Worm (Caenorhabditis elegans): ENCODE data around the gene B0457.4.

B0457.4 gene

DNA sequence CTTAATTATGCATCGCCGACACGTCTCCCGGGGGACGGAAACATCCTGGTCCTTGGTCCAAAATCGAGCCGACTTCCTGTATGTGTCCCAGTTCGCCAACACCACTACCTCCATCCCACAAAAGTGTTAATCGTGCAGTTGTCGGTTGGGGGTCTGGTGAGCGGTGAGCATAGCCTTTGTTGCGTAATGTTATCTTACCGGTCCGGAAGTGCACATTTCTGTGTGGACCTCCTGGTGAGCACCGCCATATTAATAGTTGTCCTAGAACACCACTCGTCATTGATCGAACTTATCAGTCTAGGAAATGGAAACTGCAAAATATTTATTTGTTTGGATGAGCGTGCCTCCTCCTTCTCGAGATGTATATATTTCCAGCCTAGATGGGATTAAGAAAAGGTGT lies 14.6 kb downstream of the B0457.4 start:
- TF ChIP-seq nhr-76 (tag; optimal IDR thresholded peaks at IDR 0.05) = no peak
- TF ChIP-seq efl-1 (optimal IDR thresholded peaks at IDR 0.05) = no peak
- TF ChIP-seq efl-1 (GFP tag; optimal IDR thresholded peaks at IDR 0.05 in 1 of 2) = peak in 1 of 2 experiments; percentile 88

DNA sequence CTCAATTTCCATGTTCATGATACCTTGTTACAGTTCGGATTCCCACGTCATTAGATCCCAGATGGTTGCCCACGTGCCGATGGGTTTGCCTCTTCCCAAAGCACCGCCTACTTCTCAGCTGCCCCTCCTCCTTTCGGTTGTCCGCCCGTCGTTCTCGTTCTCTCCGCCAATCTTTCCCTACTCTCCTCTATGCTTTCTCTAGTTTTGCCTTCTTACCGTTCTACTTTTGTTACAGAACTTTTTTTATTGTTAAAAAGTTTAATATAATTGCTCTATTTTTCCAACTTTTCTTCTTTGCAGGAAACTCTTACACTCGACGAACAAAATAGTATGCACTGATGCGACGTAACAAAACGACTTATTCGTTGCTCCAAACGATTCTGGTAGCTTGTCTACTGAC lies 15.3 kb downstream of the B0457.4 start, which contains the start of gene lat-1:
lat-1 (plus strand) TSS at position 301 of the 400 bp plus-strand sequence.
- no peak for TF ChIP-seq ztf-11 (tag; optimal IDR thresholded peaks at IDR 0.05)
- TF ChIP-seq fos-1 (tag; optimal IDR thresholded peaks at IDR 0.05) = no peak

DNA sequence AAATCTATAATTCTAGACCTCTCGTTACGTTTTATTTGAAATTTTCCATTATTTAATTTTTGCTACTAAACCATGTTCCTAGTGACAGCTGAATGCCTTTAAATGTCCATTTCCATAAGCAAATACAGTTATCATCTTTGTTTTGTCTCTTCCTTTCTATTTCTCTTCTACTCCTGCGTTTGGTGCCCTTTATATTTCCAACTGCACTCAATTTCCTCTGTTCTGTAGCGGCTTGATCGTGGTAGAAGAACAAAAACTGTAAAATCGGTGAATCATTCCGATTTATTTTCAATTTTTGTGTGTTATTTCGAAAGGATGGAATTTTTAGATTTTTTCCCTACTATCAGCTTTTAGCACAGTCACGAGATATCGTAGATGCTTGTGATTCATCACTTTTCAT lies 15.9 kb downstream of the B0457.4 start:
- TF ChIP-seq egl-13 (tag; optimal IDR thresholded peaks at IDR 0.05) = no peak
- TF ChIP-seq sup-37 (GFP tag; optimal IDR thresholded peaks at IDR 0.05) = no peak
- no peak for TF ChIP-seq sptf-1 (tag; optimal IDR thresholded peaks at IDR 0.05)
- no peak for TF ChIP-seq jun-1 (tag; optimal IDR thresholded peaks at IDR 0.05)
- no peak for TF ChIP-seq ceh-82 (tag; optimal IDR thresholded peaks at IDR 0.05)
- no peak for TF ChIP-seq ceh-8 (GFP tag; optimal IDR thresholded peaks at IDR 0.05)
- no peak for TF ChIP-seq pqm-1 (tag; optimal IDR thresholded peaks at IDR 0.05)
- TF ChIP-seq mef-2 (tag; optimal IDR thresholded peaks at IDR 0.05) = no peak
- TF ChIP-seq zag-1 (tag; optimal IDR thresholded peaks at IDR 0.05) = no peak
- no peak for TF ChIP-seq elt-2 (tag; optimal IDR thresholded peaks at IDR 0.05)
- no peak for TF ChIP-seq skn-1 (tag; optimal IDR thresholded peaks at IDR 0.05)
- TF ChIP-seq xbp-1 (tag; optimal IDR thresholded peaks at IDR 0.05) = no peak
- no peak for TF ChIP-seq nhr-90 (tag; optimal IDR thresholded peaks at IDR 0.05; ENCODE audit: poor library complexity)
- no peak for TF ChIP-seq alr-1 (tag; optimal IDR thresholded peaks at IDR 0.05; ENCODE audit: borderline replicate concordance)

- no peak for TF ChIP-seq C16A3.4 (tag; optimal IDR thresholded peaks at IDR 0.05)
- TF ChIP-seq dsc-1 (tag; optimal IDR thresholded peaks at IDR 0.05) = no peak
- no peak for TF ChIP-seq nhr-76 (tag; optimal IDR thresholded peaks at IDR 0.05)
- no peak for TF ChIP-seq nhr-84 (tag; optimal IDR thresholded peaks at IDR 0.05)
- no peak for TF ChIP-seq ceh-90 (tag; optimal IDR thresholded peaks at IDR 0.05)
- no peak for TF ChIP-seq egl-13 (tag; optimal IDR thresholded peaks at IDR 0.05)
- no peak for TF ChIP-seq sox-4 (tag; optimal IDR thresholded peaks at IDR 0.05)
- TF ChIP-seq nhr-47 (tag; optimal IDR thresholded peaks at IDR 0.05) = no peak
- no peak for TF ChIP-seq zag-1 (tag; optimal IDR thresholded peaks at IDR 0.05)
- no peak for TF ChIP-seq unc-130 (tag; optimal IDR thresholded peaks at IDR 0.05)
- no peak for TF ChIP-seq C34B4.2 (tag; optimal IDR thresholded peaks at IDR 0.05)
- TF ChIP-seq xbp-1 (tag; optimal IDR thresholded peaks at IDR 0.05) = no peak
These were observed 16.4 kb downstream of the B0457.4 start for ce11 chrII:8895398-8895797.

DNA sequence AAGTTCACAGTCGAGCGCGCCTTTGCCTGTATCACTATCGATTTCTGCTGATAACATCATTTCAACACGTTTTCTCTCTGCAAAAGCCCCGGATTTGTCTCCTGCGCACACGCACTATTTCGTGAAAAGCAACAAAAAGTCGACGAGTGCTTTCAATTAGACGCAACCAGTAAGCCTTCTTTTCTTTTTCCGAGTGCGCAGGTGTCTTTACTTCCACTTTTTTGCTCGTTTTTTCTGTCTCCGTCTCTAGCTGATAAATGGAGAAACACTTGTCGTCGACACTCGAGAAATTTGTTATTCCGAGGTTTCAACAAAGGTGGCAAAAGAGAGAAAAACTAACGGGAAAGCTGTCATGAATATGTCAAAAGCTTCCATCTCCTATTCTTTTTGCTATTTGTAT lies 20.2 kb downstream of the B0457.4 start:
- TF ChIP-seq elt-3 (tag; optimal IDR thresholded peaks at IDR 0.05) (no peak), nhr-77 (tag; optimal IDR thresholded peaks at IDR 0.05) (peak; percentile 33), egl-13 (tag; optimal IDR thresholded peaks at IDR 0.05) (no peak), skn-1 (tag; optimal IDR thresholded peaks at IDR 0.05) (no peak), efl-3 (GFP tag; optimal IDR thresholded peaks at IDR 0.05) (no peak), nhr-12 (tag; optimal IDR thresholded peaks at IDR 0.05) (no peak), zag-1 (tag; optimal IDR thresholded peaks at IDR 0.05) (no peak), unc-30 (tag; optimal IDR thresholded peaks at IDR 0.05) (no peak), lin-14 (GFP tag; optimal IDR thresholded peaks at IDR 0.05) (peak; percentile 61), fkh-8 (tag; optimal IDR thresholded peaks at IDR 0.05) (peak; percentile 44)

DNA sequence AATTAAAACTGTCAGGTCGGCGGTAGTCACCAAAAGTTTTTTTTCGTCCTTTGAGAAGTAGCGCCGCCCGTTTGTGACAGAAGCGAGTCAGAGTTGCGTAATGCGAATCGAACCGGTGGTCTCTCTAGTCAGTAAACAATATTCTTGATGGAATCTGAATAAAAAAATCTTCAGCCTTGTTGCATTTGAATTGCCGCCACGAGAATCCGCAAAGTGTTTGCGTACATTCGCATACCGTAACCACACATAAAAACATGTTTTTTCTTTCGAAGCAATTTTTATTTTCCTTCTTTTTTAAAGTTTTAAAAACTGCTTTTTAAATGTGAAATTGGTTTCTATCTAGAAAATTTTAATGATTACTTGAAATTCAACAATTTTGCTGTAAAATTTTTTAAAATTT lies 20.8 kb downstream of the B0457.4 start:
- TF ChIP-seq lsy-2 (tag; optimal IDR thresholded peaks at IDR 0.05) (peak in 1 of 2 experiments; percentile 76), efl-1 (optimal IDR thresholded peaks at IDR 0.05) (peak in 1 of 2 experiments; percentile 17), efl-1 (GFP tag; optimal IDR thresholded peaks at IDR 0.05 in 1 of 2) (peak; percentile 51 to 72), dpl-1 (GFP tag; optimal IDR thresholded peaks at IDR 0.05) (peak in 2 of 3 experiments; percentile 32 to 45), lin-35 (GFP tag; optimal IDR thresholded peaks at IDR 0.05) (peak in 1 of 2 experiments; percentile 41), vab-15 (tag; optimal IDR thresholded peaks at IDR 0.05) (no peak)

All from whole organism, L1 larva.